Worm (Caenorhabditis elegans) whole organism, early embryonic: ENCODE data around the gene mam-6.

Experiments
- B0310.2 ChIP-seq: sonication (generic microtip); optimal IDR thresholded peaks from 2 replicates; lab custom pipeline; 2016; ENCODE audit warnings: mild to moderate bottlenecking, missing genetic modification characterization, missing compliant biosample characterization
- F13C5.2 ChIP-seq: sonication (generic microtip); optimal IDR thresholded peaks from 2 replicates; lab custom pipeline; 2017; ENCODE audit warnings: mild to moderate bottlenecking, missing genetic modification characterization, inconsistent platforms, missing compliant biosample characterization
- aly-1 ChIP-seq: sonication (generic microtip); optimal IDR thresholded peaks from 2 replicates; lab custom pipeline; 2016; ENCODE audit warnings: missing genetic modification characterization, missing compliant biosample characterization
- ama-1 ChIP-seq: fragments of 150-350 bp; optimal IDR thresholded peaks from 2 replicates; lab custom pipeline; 2014
- ceh-13 ChIP-seq: fragments of 200-800 bp; sonication (Bioruptor generic); optimal IDR thresholded peaks from 2 replicates; lab custom pipeline; 2018; ENCODE audit warnings: mild to moderate bottlenecking, missing genetic modification characterization, missing compliant biosample characterization
- ceh-36 ChIP-seq: sonication (generic microtip); optimal IDR thresholded peaks from 2 replicates; lab custom pipeline; 2016; ENCODE audit warnings: missing genetic modification characterization, inconsistent platforms, missing compliant biosample characterization
- ets-7 ChIP-seq: sonication (generic microtip); optimal IDR thresholded peaks from 2 replicates; lab custom pipeline; 2016; ENCODE audit warnings: missing genotype, missing genetic modification characterization, missing compliant biosample characterization
- flt-1 ChIP-seq: fragments of 200-800 bp; sonication (Bioruptor generic); IDR thresholded peaks from 2 replicates; pipeline ENCODE4 v1.3.6; 2022; ENCODE audit warnings: missing genetic modification characterization, missing compliant biosample characterization
- hmbx-1 ChIP-seq: sonication (generic microtip); optimal IDR thresholded peaks from 2 replicates; lab custom pipeline; 2016; ENCODE audit warnings: mild to moderate bottlenecking, missing genetic modification characterization, missing compliant biosample characterization
- hmg-4 ChIP-seq: fragments of 200-800 bp; sonication (Bioruptor generic); optimal IDR thresholded peaks from 2 replicates; lab custom pipeline; 2018; ENCODE audit warnings: mild to moderate bottlenecking, missing genetic modification characterization, missing compliant biosample characterization
- hnd-1 ChIP-seq: sonication (generic microtip); optimal IDR thresholded peaks from 2 replicates; lab custom pipeline; 2016; ENCODE audit warnings: missing genetic modification characterization, missing compliant biosample characterization
- scrt-1 ChIP-seq: fragments of 200-800 bp; sonication (Bioruptor generic); IDR thresholded peaks from 2 replicates; pipeline ENCODE4 v1.3.6; 2022; ENCODE audit warnings: missing genetic modification characterization, missing compliant biosample characterization
- sea-1 ChIP-seq: fragments of 200-800 bp; sonication (Bioruptor generic); conservative IDR thresholded peaks from 2 replicates; pipeline ENCODE4 v1.3.6; 2022; ENCODE audit warnings: missing genetic modification characterization, missing compliant biosample characterization
- tbx-11 ChIP-seq: fragments of 200-800 bp; sonication (Bioruptor generic); IDR thresholded peaks from 2 replicates; pipeline ENCODE4 v1.3.6; 2022; ENCODE audit warnings: missing genetic modification characterization, missing compliant biosample characterization
- tbx-37 ChIP-seq: fragments of 200-800 bp; sonication (Bioruptor generic); conservative IDR thresholded peaks from 2 replicates; pipeline ENCODE4 v1.3.6; 2022; ENCODE audit warnings: missing genetic modification reagents, missing genetic modification characterization, missing compliant biosample characterization
- tra-4 ChIP-seq: sonication (generic microtip); optimal IDR thresholded peaks from 2 replicates; lab custom pipeline; 2017; ENCODE audit warnings: missing genetic modification characterization, missing compliant biosample characterization

Gene mam-6

ce11 chrX:15040552-15041080, 28.5 kb downstream of the mam-6 start, which contains the start of gene C18B12.4:
Gene C18B12.4, minus strand, starts transcription at chrX:15040602.
- TF ChIP-seq scrt-1 (0 out of 2 replicates have a peak, but pooled peaks have one; percentile 30), ama-1 (no peak), hmg-4 (peak; percentile 79), B0310.2 (tag; lab: Kevin White, UChicago) (no peak), F13C5.2 (tag; lab: Kevin White, UChicago) (peak; percentile 55), flt-1 (GFP tag; lab: Robert Waterston, UW) (0 out of 2 replicates have a peak, but pooled peaks have one; percentile 27), ceh-36 (tag; lab: Kevin White, UChicago) (no peak), tbx-37 (GFP tag; lab: Robert Waterston, UW) (no peak)

ce11 chrX:15039696-15040212, 29.4 kb downstream of the mam-6 start:
- no peak for TF ChIP-seq hnd-1 (tag; lab: Kevin White, UChicago)

DNA sequence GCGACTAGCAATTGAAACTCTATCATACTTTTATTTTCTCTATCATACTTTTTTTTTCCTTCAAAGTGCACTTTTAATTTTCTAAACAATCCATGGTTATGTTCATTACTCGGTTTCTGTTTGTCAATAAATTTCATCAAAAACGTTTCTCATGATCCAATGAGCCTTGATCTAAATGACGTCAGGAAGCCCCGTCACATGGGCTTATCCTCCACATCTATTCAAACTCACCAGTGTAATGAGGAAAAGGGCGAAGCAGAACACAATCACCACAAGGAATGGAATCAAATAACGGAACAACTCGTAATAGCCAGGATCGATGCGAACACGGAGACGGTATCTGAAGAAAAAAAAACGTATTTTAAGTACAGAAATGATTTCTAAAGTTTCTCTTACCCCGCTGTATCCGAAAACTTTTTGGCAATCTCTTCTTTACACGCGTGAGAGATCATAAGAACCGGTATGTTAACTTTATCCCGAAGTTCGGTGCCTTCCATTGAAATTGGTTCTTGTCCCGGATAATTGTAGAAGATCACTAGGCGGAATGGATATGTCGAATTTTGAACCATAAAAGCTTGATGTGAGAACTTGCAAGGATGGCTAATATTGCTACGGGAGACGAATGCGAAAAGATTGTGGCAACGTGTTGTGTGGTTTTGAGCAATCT, 30.0 kb downstream of the mam-6 start:
- TF ChIP-seq ama-1 (no peak), hnd-1 (tag; lab: Kevin White, UChicago) (no peak), sea-1 (no peak)

DNA sequence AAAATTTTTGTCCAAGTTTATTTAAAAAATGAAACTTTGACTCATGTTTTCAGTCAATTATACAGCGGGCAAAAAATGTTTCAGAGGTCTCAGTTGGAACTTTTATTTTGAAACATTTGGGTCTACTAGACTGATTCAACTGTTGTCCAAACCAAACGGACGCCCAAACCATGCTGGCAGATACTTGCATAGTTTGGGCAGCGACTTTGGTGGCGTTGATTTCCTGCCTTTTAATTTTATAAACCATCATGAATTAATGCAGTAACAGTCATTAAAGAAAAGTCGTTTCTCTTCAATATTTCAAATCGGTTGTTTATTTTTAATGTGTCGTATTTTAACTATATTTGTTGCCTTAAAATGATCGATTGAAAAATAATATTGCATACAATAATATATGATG, 32.9 kb downstream of the mam-6 start:
- TF ChIP-seq sea-1 (no peak), ets-7 (tag; lab: Kevin White, UChicago) (no peak), flt-1 (GFP tag; lab: Robert Waterston, UW) (no peak), tbx-11 (GFP tag; lab: Robert Waterston, UW) (no peak)

DNA sequence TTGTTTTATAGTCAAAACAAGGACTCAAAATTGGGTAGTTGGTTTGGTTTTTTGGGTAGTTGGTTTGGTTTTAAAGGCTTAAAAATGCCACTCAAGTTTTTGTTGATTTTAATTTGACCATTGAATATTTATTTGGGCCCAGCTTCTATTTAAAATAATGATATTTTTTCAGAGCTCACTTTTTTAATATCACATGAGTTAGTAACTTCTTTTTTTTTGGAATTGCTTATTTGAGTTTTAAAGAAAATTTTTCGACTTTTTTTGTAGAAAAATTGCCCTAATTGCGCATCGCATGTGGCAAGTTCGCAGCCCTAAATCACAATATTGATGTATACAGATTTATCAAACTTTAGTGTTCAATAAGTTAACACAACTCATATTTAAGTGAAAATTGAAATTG, 33.4 kb downstream of the mam-6 start:
- TF ChIP-seq B0310.2 (tag; lab: Kevin White, UChicago) (no peak), tbx-11 (GFP tag; lab: Robert Waterston, UW) (no peak), flt-1 (GFP tag; lab: Robert Waterston, UW) (no peak), ama-1 (no peak), tbx-37 (GFP tag; lab: Robert Waterston, UW) (no peak), sea-1 (no peak), tra-4 (tag; lab: Kevin White, UChicago) (no peak), F13C5.2 (tag; lab: Kevin White, UChicago) (no peak), hmbx-1 (tag; lab: Kevin White, UChicago) (no peak), aly-1 (tag; lab: Kevin White, UChicago) (no peak), hnd-1 (tag; lab: Kevin White, UChicago) (no peak)

DNA sequence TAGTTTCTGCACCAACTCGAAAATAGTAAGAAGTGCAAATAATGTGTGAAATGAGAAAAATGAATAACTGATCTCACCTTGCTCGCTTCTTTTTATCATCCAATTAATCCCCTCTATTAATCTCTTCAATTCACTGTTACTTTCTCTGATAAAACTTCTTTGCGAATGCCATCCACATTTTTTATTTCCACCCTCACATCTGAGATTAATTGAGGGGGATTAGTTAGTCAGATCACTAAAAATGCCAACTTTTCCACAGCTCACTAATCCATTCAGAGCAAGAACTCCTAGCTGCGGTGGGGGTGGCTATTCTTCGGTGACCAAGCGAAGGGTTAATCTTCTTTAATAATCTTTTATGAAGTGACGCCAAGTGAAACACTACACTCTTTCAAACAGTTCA, 34.4 kb downstream of the mam-6 start, which contains the start of gene dsc-1:
dsc-1 (minus strand) TSS at position 46 of the 400 bp plus-strand sequence.
- no peak for TF ChIP-seq tbx-11 (GFP tag; lab: Robert Waterston, UW)
- TF ChIP-seq ceh-36 (tag; lab: Kevin White, UChicago) = peak; percentile 75

DNA sequence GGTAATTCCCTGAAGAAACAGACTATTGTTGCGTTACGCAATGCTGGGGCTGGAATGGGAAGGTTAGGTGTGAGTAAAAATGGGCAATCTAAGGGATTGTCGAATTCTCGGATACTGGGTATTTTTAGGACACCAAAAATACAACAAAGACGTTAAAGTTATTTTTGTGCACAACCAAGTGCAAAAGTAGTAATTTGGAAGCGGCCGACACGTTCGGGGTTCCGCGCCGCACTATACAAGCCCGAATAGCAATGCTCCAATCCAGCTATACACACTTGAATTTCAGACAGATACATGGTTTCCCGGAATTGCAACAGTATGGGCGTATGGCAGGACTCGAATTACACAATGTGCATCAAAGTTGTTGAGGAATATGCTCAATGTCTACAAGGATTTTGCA, 41.1 kb downstream of the mam-6 start:
- TF ChIP-seq hnd-1 (tag; lab: Kevin White, UChicago) = no peak
- TF ChIP-seq tbx-11 (GFP tag; lab: Robert Waterston, UW) = no peak
- TF ChIP-seq tra-4 (tag; lab: Kevin White, UChicago) = no peak
- TF ChIP-seq tbx-37 (GFP tag; lab: Robert Waterston, UW) = no peak
- TF ChIP-seq F13C5.2 (tag; lab: Kevin White, UChicago) = no peak
- TF ChIP-seq ama-1 = no peak
- no peak for TF ChIP-seq hmbx-1 (tag; lab: Kevin White, UChicago)
- no peak for TF ChIP-seq flt-1 (GFP tag; lab: Robert Waterston, UW)
- TF ChIP-seq sea-1 = no peak
- no peak for TF ChIP-seq aly-1 (tag; lab: Kevin White, UChicago)
- no peak for TF ChIP-seq ets-7 (tag; lab: Kevin White, UChicago)
- no peak for TF ChIP-seq hmg-4
- no peak for TF ChIP-seq ceh-13 (GFP tag; lab: Kevin White, UChicago)

DNA sequence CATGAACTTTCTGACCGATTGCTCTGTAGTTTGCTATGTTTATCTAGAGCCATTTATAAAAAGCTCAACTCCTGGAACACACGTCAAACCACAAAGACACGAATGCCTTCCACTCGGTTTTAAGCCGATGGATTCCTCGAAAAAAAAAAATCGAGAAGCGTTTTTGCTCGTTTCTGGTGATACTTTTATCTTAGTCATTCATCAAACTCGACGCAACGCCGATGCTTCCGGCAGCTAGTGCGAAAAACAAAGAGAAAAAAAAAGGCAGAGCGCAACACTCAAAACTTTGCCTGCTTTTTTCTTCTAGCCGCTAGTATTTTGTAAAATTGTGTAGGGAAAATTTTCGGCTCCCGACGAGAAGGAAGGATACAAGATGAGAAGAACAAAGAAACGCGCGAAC, 41.6 kb downstream of the mam-6 start:
- TF ChIP-seq tra-4 (tag; lab: Kevin White, UChicago) = no peak
- TF ChIP-seq hmg-4 = no peak
- TF ChIP-seq sea-1 = no peak
- TF ChIP-seq ama-1 = no peak

ce11 chrX:15026008-15026407, 43.1 kb downstream of the mam-6 start, which contains the start of gene seb-3:
Gene seb-3, plus strand, starts transcription at chrX:15026308.
- TF ChIP-seq tra-4 (tag; lab: Kevin White, UChicago) (no peak), aly-1 (tag; lab: Kevin White, UChicago) (no peak), hmg-4 (no peak), hmbx-1 (tag; lab: Kevin White, UChicago) (no peak)
